Fruit fly (Drosophila melanogaster): Measurements from ENCODE around the gene shop.

dm6 chrX:18836315-18836714 is 12.1 kb downstream of the shop start:
- TF ChIP-seq CG8478 (optimal IDR thresholded peaks at IDR 0.05) (no peak), pan (optimal IDR thresholded peaks at IDR 0.05) (no peak), usp (GFP tag; optimal IDR thresholded peaks at IDR 0.05) (no peak), Dll (optimal IDR thresholded peaks at IDR 0.05) (no peak)

Measured in whole organism.